Worm (Caenorhabditis elegans): ENCODE data around the gene akap-1.
A peak's percentile ranks its signal among the peaks of the same experiment; 100 is the strongest.

Gene akap-1

DNA sequence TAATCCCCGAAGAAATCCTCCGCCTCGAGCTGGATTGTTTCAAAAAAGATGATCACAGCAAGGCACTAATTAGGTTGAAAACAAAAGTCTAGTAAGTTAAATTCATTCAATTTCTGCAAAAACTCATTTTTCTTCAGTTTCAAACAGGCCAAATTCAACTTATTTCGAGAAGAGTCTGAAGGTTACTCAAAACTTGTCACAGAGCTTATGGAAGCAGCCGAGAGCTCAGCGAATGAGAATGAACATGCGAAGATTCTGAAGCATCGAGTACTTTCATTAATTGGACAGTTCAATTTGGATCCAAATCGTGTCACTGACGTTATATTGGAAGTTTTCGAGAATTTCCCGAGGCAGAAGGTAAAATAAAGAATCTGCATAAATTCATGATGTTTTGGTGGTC, 15.3 kb downstream of the akap-1 start:
- TF ChIP-seq mml-1 (tag; optimal IDR thresholded peaks at IDR 0.05), result no peak
- no peak for TF ChIP-seq lin-39 (tag; optimal IDR thresholded peaks at IDR 0.05)
- TF ChIP-seq pqm-1 (tag; optimal IDR thresholded peaks at IDR 0.05), result no peak
- TF ChIP-seq zag-1 (tag; optimal IDR thresholded peaks at IDR 0.05), result no peak
- TF ChIP-seq pha-4 (tag; optimal IDR thresholded peaks at IDR 0.05), result no peak
- no peak for TF ChIP-seq nhr-67 (tag; optimal IDR thresholded peaks at IDR 0.05)
- TF ChIP-seq nhr-12 (tag; optimal IDR thresholded peaks at IDR 0.05), result no peak
- no peak for TF ChIP-seq fkh-2 (tag; optimal IDR thresholded peaks at IDR 0.05)
- TF ChIP-seq fos-1 (tag; optimal IDR thresholded peaks at IDR 0.05), result no peak
- TF ChIP-seq nhr-28 (tag; optimal IDR thresholded peaks at IDR 0.05), result no peak
- TF ChIP-seq nhr-23 (tag; optimal IDR thresholded peaks at IDR 0.05), result no peak

DNA sequence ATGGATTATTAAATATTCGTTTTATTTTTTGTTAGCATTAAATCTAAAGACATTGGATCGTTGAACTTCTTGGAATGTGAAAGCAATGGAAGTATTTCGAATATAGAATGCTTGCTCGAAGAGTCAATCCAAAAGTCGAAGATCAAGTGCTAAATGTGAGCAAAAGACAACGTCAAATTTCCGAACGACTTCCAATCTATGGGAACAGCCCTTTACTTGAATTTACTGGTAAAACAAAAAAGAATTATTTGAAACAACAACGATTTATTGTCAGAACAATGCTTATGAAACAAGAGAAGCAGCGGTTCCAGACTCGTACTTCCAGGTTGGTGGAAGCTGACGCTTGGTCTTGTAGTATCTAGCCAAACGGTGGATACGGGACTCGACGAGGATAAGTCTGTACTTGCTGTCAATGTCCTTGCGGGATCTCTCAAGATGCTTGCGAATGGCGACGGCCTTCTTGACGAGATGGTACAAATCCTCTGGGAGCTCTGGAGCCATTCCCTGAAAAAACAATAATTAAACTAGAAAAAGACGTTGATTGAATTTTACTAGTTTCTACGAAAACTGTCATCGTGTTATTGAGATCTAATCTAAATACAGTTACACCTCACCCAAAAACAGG, 20.8 kb downstream of the akap-1 start:
- TF ChIP-seq elt-2 (tag; optimal IDR thresholded peaks at IDR 0.05), result peak; percentile 8
- no peak for TF ChIP-seq lsy-12 (tag; optimal IDR thresholded peaks at IDR 0.05)

- TF ChIP-seq pha-4 (tag; optimal IDR thresholded peaks at IDR 0.05) (peak; percentile 94), nhr-76 (tag; optimal IDR thresholded peaks at IDR 0.05) (no peak), nhr-23 (tag; optimal IDR thresholded peaks at IDR 0.05) (peak; percentile 92), elt-2 (tag; optimal IDR thresholded peaks at IDR 0.05) (peak; percentile 51), nhr-43 (tag; optimal IDR thresholded peaks at IDR 0.05; ENCODE audit: poor library complexity, severe bottlenecking) (peak; percentile 78), nhr-25 (tag; optimal IDR thresholded peaks at IDR 0.05) (peak; percentile 82), fos-1 (tag; optimal IDR thresholded peaks at IDR 0.05) (no peak), egl-5 (tag; optimal IDR thresholded peaks at IDR 0.05) (peak; percentile 58), hmg-11 (tag; optimal IDR thresholded peaks at IDR 0.05) (peak; percentile 52), skn-1 (tag; optimal IDR thresholded peaks at IDR 0.05) (peak; percentile 73), ama-1 (optimal IDR thresholded peaks at IDR 0.05) (no peak), ceh-82 (tag; optimal IDR thresholded peaks at IDR 0.05) (no peak), fkh-10 (GFP tag; optimal IDR thresholded peaks at IDR 0.05) (no peak), elt-3 (tag; optimal IDR thresholded peaks at IDR 0.05) (no peak), ceh-9 (tag; optimal IDR thresholded peaks at IDR 0.05) (no peak), nhr-11 (tag; optimal IDR thresholded peaks at IDR 0.05) (peak; percentile 40), R02D3.7 (tag; optimal IDR thresholded peaks at IDR 0.05) (peak; percentile 43), lin-15B (tag; optimal IDR thresholded peaks at IDR 0.05) (peak; percentile 83), lin-39 (tag; optimal IDR thresholded peaks at IDR 0.05) (peak; percentile 84), nfya-1 (tag; optimal IDR thresholded peaks at IDR 0.05; ENCODE audit: insufficient read depth) (peak; percentile 97), pqm-1 (tag; optimal IDR thresholded peaks at IDR 0.05) (peak; percentile 34), ceh-28 (tag; optimal IDR thresholded peaks at IDR 0.05) (peak; percentile 50), tbx-2 (tag; optimal IDR thresholded peaks at IDR 0.05) (no peak)
Observed at ce11 chrIII:6374947-6375415, 21.8 kb downstream of the akap-1 start, which contains the start of the genes rps-13 and nfx-1. Gene rps-13, minus strand, starts transcription at chrIII:6374997. Gene nfx-1, plus strand, starts transcription at chrIII:6375379.

DNA sequence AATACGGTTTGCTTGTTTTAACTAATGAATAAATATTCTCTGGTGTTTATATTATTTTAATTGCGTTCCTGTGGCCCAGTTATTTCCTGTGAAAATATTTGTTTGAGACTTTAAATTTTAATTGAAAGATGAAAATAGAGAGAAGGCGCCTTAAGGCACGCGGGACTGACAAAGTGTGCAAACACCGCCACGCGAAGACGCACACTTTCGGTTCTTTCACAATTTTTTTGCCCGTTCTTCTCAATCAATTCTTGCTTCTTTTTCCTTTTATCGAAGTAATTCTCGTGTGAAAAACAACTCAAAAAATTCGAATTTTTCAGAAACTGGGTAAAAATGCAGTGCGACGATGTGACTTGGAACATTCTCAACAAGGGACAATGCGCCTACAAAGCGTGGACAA, 25.9 kb downstream of the akap-1 start, which contains the start of gene C16A3.6:
Gene C16A3.6 (plus strand): TSS at position 84 of the 400 bp plus-strand sequence.
- TF ChIP-seq elt-2 (tag; optimal IDR thresholded peaks at IDR 0.05) (peak; percentile 14), nfya-1 (tag; optimal IDR thresholded peaks at IDR 0.05; ENCODE audit: insufficient read depth) (peak; percentile 37), R02D3.7 (tag; optimal IDR thresholded peaks at IDR 0.05) (no peak), hmg-11 (tag; optimal IDR thresholded peaks at IDR 0.05) (peak; percentile 32), ama-1 (optimal IDR thresholded peaks at IDR 0.05) (peak; percentile 75), pha-4 (tag; optimal IDR thresholded peaks at IDR 0.05) (peak; percentile 40), nhr-23 (tag; optimal IDR thresholded peaks at IDR 0.05) (peak; percentile 11), nhr-11 (tag; optimal IDR thresholded peaks at IDR 0.05) (no peak)

ce11 chrIII:6380472-6380871, 27.3 kb downstream of the akap-1 start, which contains the start of gene C16A3.5:
Gene C16A3.5, plus strand, starts transcription at chrIII:6380772.
- TF ChIP-seq daf-12 (tag; optimal IDR thresholded peaks at IDR 0.05) (no peak), nhr-67 (tag; optimal IDR thresholded peaks at IDR 0.05) (no peak), fos-1 (tag; optimal IDR thresholded peaks at IDR 0.05) (no peak), mdl-1 (tag; optimal IDR thresholded peaks at IDR 0.05) (no peak), aly-2 (tag; optimal IDR thresholded peaks at IDR 0.05) (no peak), unc-39 (tag; optimal IDR thresholded peaks at IDR 0.05) (no peak), nhr-28 (tag; optimal IDR thresholded peaks at IDR 0.05) (no peak), sea-2 (GFP tag; optimal IDR thresholded peaks at IDR 0.05) (no peak), nhr-237 (tag; optimal IDR thresholded peaks at IDR 0.05) (no peak), ztf-11 (tag; optimal IDR thresholded peaks at IDR 0.05) (no peak), mml-1 (tag; optimal IDR thresholded peaks at IDR 0.05) (no peak), pha-4 (tag; optimal IDR thresholded peaks at IDR 0.05) (no peak), ceh-16 (tag; optimal IDR thresholded peaks at IDR 0.05) (no peak), ama-1 (optimal IDR thresholded peaks at IDR 0.05) (no peak)
